Worm (Caenorhabditis elegans) whole organism, mixed stage, embryonic: ENCODE measurements around the gene best-5.

Experiments
- M03D4.4 ChIP-seq: sonication (generic microtip); optimal IDR thresholded peaks from 2 replicates; lab custom pipeline; 2017; ENCODE audit warnings: mild to moderate bottlenecking, missing genetic modification characterization, missing compliant biosample characterization
- bed-3 ChIP-seq: fragments of 200-800 bp; sonication (Bioruptor generic); optimal IDR thresholded peaks from 3 replicates; lab custom pipeline; 2018; ENCODE audit warnings: mild to moderate bottlenecking, missing genetic modification characterization, moderate library complexity, missing compliant biosample characterization
- blmp-1 ChIP-seq: fragments of 150-350 bp; optimal IDR thresholded peaks from 2 replicates; lab custom pipeline; 2014; ENCODE audit warnings: missing biosample characterization, missing genetic modification characterization
- ceh-43 ChIP-seq: fragments of 200-800 bp; sonication (Bioruptor generic); optimal IDR thresholded peaks from 2 replicates; lab custom pipeline; 2018; ENCODE audit warnings: mild to moderate bottlenecking, missing genetic modification characterization, moderate library complexity, missing compliant biosample characterization
- ces-1 ChIP-seq: fragments of 150-350 bp; optimal IDR thresholded peaks from 2 replicates; lab custom pipeline; 2014; ENCODE audit warnings: missing biosample characterization, missing genetic modification reagents, missing genetic modification characterization
- cnd-1 ChIP-seq: fragments of 200-800 bp; sonication (Bioruptor generic); optimal IDR thresholded peaks from 2 replicates; lab custom pipeline; 2018; ENCODE audit warnings: mild to moderate bottlenecking, missing genetic modification characterization, missing compliant biosample characterization
- drap-1 ChIP-seq: fragments of 200-800 bp; sonication (Bioruptor generic); optimal IDR thresholded peaks from 3 replicates; lab custom pipeline; 2018; ENCODE audit warnings: mild to moderate bottlenecking, missing genetic modification characterization, missing compliant biosample characterization
- elt-1 ChIP-seq: sonication (generic microtip); optimal IDR thresholded peaks from 2 replicates; lab custom pipeline; 2017; ENCODE audit warnings: missing genetic modification characterization, mild to moderate bottlenecking, missing compliant biosample characterization, antibody characterized with exemption, moderate library complexity, borderline replicate concordance; ENCODE audit not compliant: insufficient read depth
- elt-3 ChIP-seq: fragments of 150-350 bp; optimal IDR thresholded peaks from 2 replicates; lab custom pipeline; 2014; ENCODE audit warnings: missing biosample characterization, missing genetic modification characterization
- flh-1 ChIP-seq: fragments of 200-800 bp; sonication (Bioruptor generic); optimal IDR thresholded peaks from 2 replicates; lab custom pipeline; 2018; ENCODE audit warnings: mild to moderate bottlenecking, missing genetic modification characterization, moderate library complexity, missing compliant biosample characterization
- ham-2 ChIP-seq: fragments of 200-800 bp; sonication (Bioruptor generic); optimal IDR thresholded peaks from 2 replicates; lab custom pipeline; 2018; ENCODE audit warnings: mild to moderate bottlenecking, missing genetic modification characterization, missing compliant biosample characterization
- hlh-1 ChIP-seq: fragments of 150-350 bp; optimal IDR thresholded peaks from 2 replicates; lab custom pipeline; 2014; ENCODE audit warnings: missing biosample characterization, missing genetic modification reagents, missing genetic modification characterization
- lin-13 ChIP-seq: fragments of 150-350 bp; optimal IDR thresholded peaks from 2 replicates; lab custom pipeline; 2014; ENCODE audit warnings: missing biosample characterization, missing genetic modification characterization
- lin-32 ChIP-seq: fragments of 200-800 bp; sonication (Bioruptor generic); optimal IDR thresholded peaks from 2 replicates; lab custom pipeline; 2018; ENCODE audit warnings: mild to moderate bottlenecking, missing genetic modification characterization, missing compliant biosample characterization
- mep-1 ChIP-seq: fragments of 150-350 bp; optimal IDR thresholded peaks from 2 replicates; lab custom pipeline; 2017; ENCODE audit warnings: missing biosample characterization, missing genetic modification reagents, missing genetic modification characterization, inconsistent platforms
- mls-2 ChIP-seq: sonication (generic microtip); optimal IDR thresholded peaks from 2 replicates; lab custom pipeline; 2016; ENCODE audit warnings: mild to moderate bottlenecking, missing genetic modification characterization, moderate library complexity, missing compliant biosample characterization
- nhr-12 ChIP-seq: fragments of 150-350 bp; optimal IDR thresholded peaks from 2 replicates; lab custom pipeline; 2014; ENCODE audit warnings: missing biosample characterization, missing genetic modification characterization
- nhr-2 ChIP-seq: fragments of 150-350 bp; optimal IDR thresholded peaks from 2 replicates; lab custom pipeline; 2014; ENCODE audit warnings: missing biosample characterization, missing genetic modification characterization
- nhr-237 ChIP-seq: fragments of 150-350 bp; optimal IDR thresholded peaks from 2 replicates; lab custom pipeline; 2014; ENCODE audit warnings: missing biosample characterization, missing genetic modification characterization
- nhr-28 ChIP-seq: fragments of 150-350 bp; optimal IDR thresholded peaks from 2 replicates; lab custom pipeline; 2014; ENCODE audit warnings: missing biosample characterization, missing genetic modification characterization
- nhr-76 ChIP-seq: sonication (generic microtip); optimal IDR thresholded peaks from 2 replicates; lab custom pipeline; 2017; ENCODE audit warnings: missing biosample characterization, missing genetic modification characterization
- pha-4 ChIP-seq: fragments of 150-350 bp; optimal IDR thresholded peaks from 2 replicates; lab custom pipeline; 2018; ENCODE audit warnings: missing biosample characterization, missing genetic modification reagents, missing genetic modification characterization
- sem-2 ChIP-seq: fragments of 200-800 bp; sonication (Bioruptor generic); optimal IDR thresholded peaks from 2 replicates; lab custom pipeline; 2018; ENCODE audit warnings: mild to moderate bottlenecking, missing genetic modification characterization, missing compliant biosample characterization
- snpc-4 ChIP-seq: fragments of 150-350 bp; optimal IDR thresholded peaks from 2 replicates; lab custom pipeline; 2014; ENCODE audit warnings: missing biosample characterization, missing genetic modification characterization
- sptf-1 ChIP-seq: sonication (generic microtip); optimal IDR thresholded peaks from 2 replicates; lab custom pipeline; 2017; ENCODE audit warnings: mild to moderate bottlenecking, missing genetic modification characterization, moderate library complexity, missing compliant biosample characterization
- unc-120 ChIP-seq: sonication (generic microtip); optimal IDR thresholded peaks from 2 replicates; lab custom pipeline; 2017; ENCODE audit warnings: missing genetic modification characterization, missing compliant biosample characterization; ENCODE audit not compliant: poor library complexity, severe bottlenecking
- unc-39 ChIP-seq: fragments of 150-350 bp; optimal IDR thresholded peaks from 2 replicates; lab custom pipeline; 2014; ENCODE audit warnings: missing biosample characterization, missing genetic modification characterization
- unc-62 ChIP-seq: fragments of 150-350 bp; optimal IDR thresholded peaks from 2 replicates; lab custom pipeline; 2014; ENCODE audit warnings: missing biosample characterization, missing genetic modification reagents, missing genetic modification characterization
- zip-8 ChIP-seq: fragments of 150-350 bp; optimal IDR thresholded peaks from 2 replicates; lab custom pipeline; 2014; ENCODE audit warnings: missing biosample characterization, missing genetic modification characterization
- ztf-11 ChIP-seq: fragments of 150-350 bp; optimal IDR thresholded peaks from 2 replicates; lab custom pipeline; 2014; ENCODE audit warnings: missing biosample characterization, missing genetic modification characterization

Gene best-5

DNA sequence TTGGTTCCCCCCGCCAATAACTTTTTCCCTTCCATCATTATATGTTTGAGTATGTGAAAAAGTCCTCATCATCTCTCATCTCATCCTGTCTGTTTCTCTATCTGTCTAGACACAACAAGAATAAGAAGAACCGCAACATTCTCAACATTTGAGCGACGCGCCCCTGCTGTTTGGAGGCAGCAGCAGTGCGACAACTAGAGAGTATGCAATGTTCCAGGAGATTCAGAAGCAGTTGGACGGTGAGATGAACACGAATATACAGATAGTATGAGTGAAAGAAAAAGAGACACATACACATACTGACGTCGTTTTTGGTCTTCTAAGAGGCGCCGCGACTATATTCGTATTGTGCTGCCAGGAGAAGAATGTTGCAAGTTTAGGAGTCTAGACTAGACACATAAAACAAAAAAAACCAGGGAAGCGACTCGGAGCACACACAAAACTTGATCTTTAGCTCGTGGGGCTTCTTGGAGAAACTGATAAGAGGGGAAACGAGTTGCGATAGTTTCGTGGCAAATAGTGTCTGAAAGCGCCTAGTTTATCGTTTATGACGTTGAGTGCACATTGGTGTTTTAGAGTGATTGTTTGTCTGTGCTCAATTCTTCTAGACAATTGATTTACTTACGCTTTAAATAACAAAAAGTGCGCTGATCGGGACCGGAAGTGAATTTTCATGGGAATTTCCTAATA lies 24.4 kb downstream of the best-5 start:
- no peak for TF ChIP-seq nhr-76 (tag; lab: Kevin White, UChicago)
- TF ChIP-seq ztf-11 = no peak
- no peak for TF ChIP-seq ces-1
- TF ChIP-seq elt-3 (tag; lab: Kevin White, UChicago) = no peak
- TF ChIP-seq hlh-1 (tag; lab: Kevin White, UChicago) = no peak
- no peak for TF ChIP-seq sptf-1
- TF ChIP-seq unc-62 (GFP tag; lab: Kevin White, UChicago) = peak; percentile 18
- TF ChIP-seq ceh-43 = no peak
- TF ChIP-seq M03D4.4 = no peak
- peak; percentile 19 for TF ChIP-seq unc-120
- TF ChIP-seq flh-1 = no peak
- TF ChIP-seq, all 35 proteins: peak for 2

DNA sequence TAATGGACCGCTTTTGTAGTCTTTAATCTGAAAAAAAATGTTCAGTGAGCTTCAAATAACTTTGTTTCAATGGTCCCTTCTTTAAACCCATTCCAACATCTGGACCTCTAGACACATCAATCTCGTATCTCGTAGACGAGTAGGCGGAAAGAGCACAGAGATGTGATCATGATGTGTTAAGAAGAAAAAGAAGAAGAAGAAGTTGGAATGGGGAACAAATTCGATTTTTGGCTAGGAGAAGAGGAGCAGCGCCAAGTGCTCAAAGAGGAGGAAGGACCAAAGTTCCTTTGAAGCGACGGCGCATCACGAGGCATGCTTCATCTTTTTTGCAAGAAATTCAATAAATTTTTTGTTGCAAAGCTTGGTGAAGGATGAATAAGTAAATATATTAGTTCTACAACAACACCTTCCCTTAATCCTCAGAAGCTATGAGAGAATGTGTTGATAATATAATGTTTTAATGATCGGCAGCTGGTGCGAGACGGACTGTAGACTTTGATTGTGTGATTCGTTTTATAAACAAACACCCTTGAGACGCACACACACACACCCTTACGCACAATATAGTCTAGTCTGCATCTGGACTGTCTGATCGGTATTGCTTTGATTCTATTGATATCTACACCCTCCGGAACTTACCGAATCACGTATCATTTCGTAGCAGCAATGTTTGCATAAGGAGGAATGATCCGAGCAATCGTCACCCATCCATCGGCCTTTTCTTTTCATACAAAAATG lies 25.4 kb downstream of the best-5 start:
- TF ChIP-seq unc-120 = no peak
- TF ChIP-seq snpc-4 (tag; lab: Kevin White, UChicago) = no peak
- TF ChIP-seq ham-2 (GFP tag; lab: Kevin White, UChicago) = no peak
- TF ChIP-seq nhr-2 (tag; lab: Kevin White, UChicago) = no peak
- TF ChIP-seq ces-1 = peak; percentile 30
- TF ChIP-seq elt-1 (tag; lab: Kevin White, UChicago) = no peak
- no peak for TF ChIP-seq cnd-1 (tag; lab: Kevin White, UChicago)
- TF ChIP-seq mep-1 = no peak
- TF ChIP-seq pha-4 (tag; lab: Kevin White, UChicago) = peak; percentile 51
- no peak for TF ChIP-seq lin-13

DNA sequence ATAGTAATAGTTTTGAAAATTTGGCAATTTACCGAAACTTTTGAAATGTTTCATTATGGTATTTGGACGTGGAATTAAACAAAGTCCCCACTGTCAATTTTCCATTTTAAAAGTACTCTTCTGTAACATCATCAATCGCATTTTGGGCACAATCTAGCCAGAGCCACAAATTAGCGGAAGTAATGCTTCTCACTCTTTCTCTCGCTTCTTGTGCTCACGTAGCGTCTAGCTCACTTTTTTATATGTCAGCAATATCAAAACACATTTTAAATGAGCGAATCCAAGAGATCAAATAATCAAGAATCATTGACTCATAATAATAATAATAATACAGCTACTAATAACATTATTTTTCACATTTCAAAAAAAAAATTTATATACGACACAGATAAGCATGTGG lies 26.1 kb downstream of the best-5 start:
- TF ChIP-seq nhr-2 (tag; lab: Kevin White, UChicago) (no peak), hlh-1 (tag; lab: Kevin White, UChicago) (no peak), unc-62 (GFP tag; lab: Kevin White, UChicago) (no peak), mls-2 (tag; lab: Kevin White, UChicago) (no peak), nhr-28 (tag; lab: Kevin White, UChicago) (no peak)
- TF ChIP-seq, all 35 proteins: peak for 0

DNA sequence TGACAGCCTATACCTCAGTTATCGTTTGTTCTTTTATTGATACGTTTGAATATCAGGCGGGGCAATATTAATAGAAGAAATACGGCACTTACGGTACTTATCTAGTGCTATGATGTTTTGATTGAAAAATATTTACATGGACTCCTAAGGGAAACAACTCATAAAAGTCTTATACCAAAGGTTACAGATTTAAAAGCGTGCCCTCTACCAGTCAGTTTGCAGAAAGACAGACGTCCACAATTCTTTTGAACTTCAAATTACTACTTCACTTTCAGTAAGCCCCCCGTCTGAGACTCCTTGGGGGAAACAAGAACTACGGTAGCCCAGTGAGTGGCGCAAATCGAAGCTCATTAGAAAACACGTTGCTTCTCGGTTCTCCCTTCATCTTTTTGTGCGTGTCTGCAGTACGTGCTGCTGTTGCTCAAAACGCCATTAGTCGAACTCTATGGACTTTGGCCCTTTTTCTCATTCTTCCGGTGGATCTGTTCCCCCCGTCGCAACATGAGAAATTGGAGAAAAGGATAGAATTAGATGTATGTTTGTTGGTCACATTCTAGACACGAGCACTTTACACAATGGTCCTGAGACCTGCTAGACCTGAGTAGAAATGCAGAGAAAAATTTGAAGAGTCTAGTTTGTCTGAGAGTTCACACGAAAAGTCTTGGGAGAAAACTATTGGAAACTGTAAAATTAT lies 27.6 kb downstream of the best-5 start:
- TF ChIP-seq hlh-1 (tag; lab: Kevin White, UChicago) (peak; percentile 42), nhr-237 (no peak), nhr-12 (tag; lab: Kevin White, UChicago) (no peak), unc-120 (peak; percentile 35)

DNA sequence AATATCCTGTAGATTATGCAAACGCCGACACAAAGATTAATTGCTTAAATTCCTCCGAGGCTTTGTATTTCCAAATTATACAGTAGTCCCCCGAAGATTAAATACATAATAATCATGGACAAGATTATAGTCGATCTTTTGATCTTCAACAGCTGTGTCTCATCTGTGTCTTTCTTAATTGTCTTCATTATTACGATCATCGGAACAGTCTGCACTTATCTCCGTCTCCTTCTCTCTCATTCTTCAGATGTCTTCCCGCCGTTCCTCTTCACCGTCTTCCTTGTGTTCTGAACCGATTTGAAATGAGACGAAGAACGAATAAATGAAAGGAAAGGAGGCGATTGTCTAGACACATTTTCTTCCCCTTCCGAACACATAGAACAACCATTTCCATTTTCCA lies 28.9 kb downstream of the best-5 start:
- TF ChIP-seq elt-1 (tag; lab: Kevin White, UChicago) = peak; percentile 54
- peak; percentile 8 for TF ChIP-seq cnd-1 (tag; lab: Kevin White, UChicago)
- peak; percentile 58 for TF ChIP-seq lin-32 (GFP tag; lab: Kevin White, UChicago)
- peak; percentile 26 for TF ChIP-seq ceh-43
- no peak for TF ChIP-seq M03D4.4
- no peak for TF ChIP-seq sptf-1
- peak; percentile 40 for TF ChIP-seq hlh-1 (tag; lab: Kevin White, UChicago)
- TF ChIP-seq ces-1 = peak; percentile 18

DNA sequence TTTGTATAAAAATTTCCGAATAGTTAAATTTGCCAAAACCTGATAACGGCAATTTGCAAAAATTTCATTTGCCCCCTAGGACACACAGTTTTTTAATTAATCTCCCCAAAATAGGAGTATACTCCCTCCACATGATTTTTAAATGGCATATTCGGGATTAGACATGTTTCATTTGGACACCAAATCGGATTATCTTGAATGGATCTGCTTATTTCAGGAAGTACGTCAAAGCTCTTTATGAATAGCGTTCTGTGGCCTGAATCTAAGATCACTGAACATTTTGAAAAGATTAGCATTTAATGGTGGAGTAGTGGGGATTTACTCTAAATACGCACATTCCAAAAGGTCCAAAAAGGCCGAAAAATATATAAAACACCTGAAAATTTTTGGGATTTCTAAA lies 31.5 kb downstream of the best-5 start:
- TF ChIP-seq unc-120 (no peak), ztf-11 (no peak), zip-8 (tag; lab: Kevin White, UChicago) (no peak), unc-62 (GFP tag; lab: Kevin White, UChicago) (no peak), mep-1 (no peak)

DNA sequence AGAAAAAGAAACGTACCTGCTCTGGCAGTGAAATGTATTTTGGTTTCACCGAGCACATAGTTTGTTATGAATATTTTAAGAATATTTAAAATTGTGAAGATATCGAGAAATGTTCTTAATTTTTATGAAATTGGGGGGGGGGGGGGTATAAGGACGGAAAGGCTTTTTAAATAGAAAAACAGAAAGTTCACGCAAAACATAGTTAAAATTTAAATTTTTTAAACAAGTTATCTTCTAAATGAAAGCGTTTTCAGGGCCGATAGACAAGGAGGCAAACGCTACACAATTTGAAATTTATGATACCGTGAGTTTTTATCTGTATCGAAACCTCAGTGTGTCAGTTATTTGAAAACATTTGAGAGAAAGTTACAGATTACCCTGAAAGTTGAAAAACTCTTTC lies 34.3 kb downstream of the best-5 start, which contains the start of gene C15H7.4:
C15H7.4 (minus strand) TSS at position 101 of the 400 bp plus-strand sequence.
- no peak for TF ChIP-seq lin-13
- TF ChIP-seq unc-62 (GFP tag; lab: Kevin White, UChicago) = no peak
- TF ChIP-seq lin-32 (GFP tag; lab: Kevin White, UChicago) = no peak
- no peak for TF ChIP-seq nhr-28 (tag; lab: Kevin White, UChicago)
- no peak for TF ChIP-seq sem-2 (GFP tag; lab: Kevin White, UChicago)
- no peak for TF ChIP-seq nhr-2 (tag; lab: Kevin White, UChicago)
- no peak for TF ChIP-seq M03D4.4
- no peak for TF ChIP-seq zip-8 (tag; lab: Kevin White, UChicago)
- TF ChIP-seq elt-3 (tag; lab: Kevin White, UChicago) = no peak
- no peak for TF ChIP-seq flh-1
- TF ChIP-seq sptf-1 = no peak
- no peak for TF ChIP-seq pha-4 (tag; lab: Kevin White, UChicago)
- TF ChIP-seq mep-1 = no peak
- no peak for TF ChIP-seq hlh-1 (tag; lab: Kevin White, UChicago)
- no peak for TF ChIP-seq blmp-1 (tag; lab: Kevin White, UChicago)
- no peak for TF ChIP-seq drap-1
- no peak for TF ChIP-seq cnd-1 (tag; lab: Kevin White, UChicago)
- no peak for TF ChIP-seq unc-39 (tag; lab: Kevin White, UChicago)
- no peak for TF ChIP-seq bed-3 (GFP tag; lab: Kevin White, UChicago)
